Fruit fly (Drosophila melanogaster): ENCODE results near the gene Ccdc56.

Gene Ccdc56

DNA sequence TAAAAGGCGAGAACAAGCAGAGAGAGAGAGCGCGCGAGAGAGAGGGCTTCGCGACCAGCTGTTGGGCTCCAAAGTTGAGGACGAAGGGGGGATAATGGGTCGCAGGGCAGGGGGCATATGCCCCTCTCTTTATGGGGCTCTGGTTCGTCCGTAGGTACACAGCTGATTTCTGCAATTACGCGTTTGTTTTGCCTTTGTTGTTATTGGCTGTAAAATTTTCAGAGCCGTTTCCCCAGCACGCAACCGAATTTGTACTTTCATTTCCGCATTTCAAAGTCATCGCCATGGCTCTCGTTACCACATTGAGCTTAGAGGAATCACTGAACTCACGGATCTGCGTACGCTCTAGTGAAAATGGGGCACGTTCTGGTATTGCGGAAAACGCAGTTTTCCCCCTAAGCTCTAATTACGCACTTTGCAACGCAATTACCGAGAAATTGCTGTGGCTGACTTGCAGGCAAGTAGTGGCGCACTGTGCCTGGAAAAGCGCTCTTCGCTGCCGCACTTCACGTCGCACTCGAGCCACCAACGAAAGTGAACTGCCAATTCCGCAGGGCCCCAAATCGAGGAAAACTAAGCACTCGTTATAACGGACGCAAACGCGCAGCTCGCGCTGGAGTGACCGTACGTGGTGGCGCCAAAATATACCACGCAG is 674 bp upstream of the Ccdc56 start, which contains the start of gene CG11658 (continued):
- TF ChIP-seq CG11504 (tag; optimal IDR thresholded peaks at IDR 0.05) (no peak), pb (GFP tag; optimal IDR thresholded peaks at IDR 0.05) (peak; percentile 11), CG10267 (tag; optimal IDR thresholded peaks at IDR 0.05) (no peak), crol (GFP tag; IDR thresholded peaks at IDR 0.05) (peak; percentile 100), CG43689 (GFP tag; IDR thresholded peaks at IDR 0.05) (no peak), bbx (GFP tag; IDR thresholded peaks at IDR 0.05; ENCODE audit: partially characterized antibody) (peak; percentile 43; the same call in 1 of the 2 replicates), dan (GFP tag; IDR thresholded peaks at IDR 0.05) (no peak), chm (GFP tag; IDR thresholded peaks at IDR 0.05) (peak; percentile 31), amos (GFP tag; IDR thresholded peaks at IDR 0.05; ENCODE audit: partially characterized antibody) (peak; percentile 15; the same call in 1 of the 2 replicates), CG1603 (tag; optimal IDR thresholded peaks at IDR 0.05) (peak; percentile 9), CG7556 (GFP tag; optimal IDR thresholded peaks at IDR 0.05) (peak; percentile 13), Hr3 (GFP tag; optimal IDR thresholded peaks at IDR 0.05) (no peak), Trl (optimal IDR thresholded peaks at IDR 0.05) (peak; percentile 91 to 98), Trl (GFP tag; optimal IDR thresholded peaks at IDR 0.05) (no peak), hbn (GFP tag; IDR thresholded peaks at IDR 0.05; ENCODE audit: partially characterized antibody) (peak; percentile 41; the same call in 1 of the 2 replicates), CG34224 (GFP tag; IDR thresholded peaks at IDR 0.05; ENCODE audit: partially characterized antibody) (peak; percentile 76), CG4282 (GFP tag; optimal IDR thresholded peaks at IDR 0.05) (no peak), nerfin-2 (GFP tag; IDR thresholded peaks at IDR 0.05; ENCODE audit: partially characterized antibody) (peak; percentile 59; the same call in 1 of the 2 replicates), klu (GFP tag; IDR thresholded peaks at IDR 0.05) (no peak), NfI (GFP tag; optimal IDR thresholded peaks at IDR 0.05) (no peak), Atf3 (GFP tag; optimal IDR thresholded peaks at IDR 0.05) (no peak), lmd (GFP tag; IDR thresholded peaks at IDR 0.05) (no peak), Hand (GFP tag; optimal IDR thresholded peaks at IDR 0.05) (peak; percentile 44), ase (GFP tag; IDR thresholded peaks at IDR 0.05) (0 out of 3 replicates have a peak, but pooled peaks have one; percentile 5), Side (GFP tag; optimal IDR thresholded peaks at IDR 0.05) (no peak), CG8388 (GFP tag; optimal IDR thresholded peaks at IDR 0.05) (no peak), odd (GFP tag; optimal IDR thresholded peaks at IDR 0.05) (peak; percentile 4), CG7839 (tag; optimal IDR thresholded peaks at IDR 0.05) (no peak), Optix (GFP tag; IDR thresholded peaks at IDR 0.05) (0 out of 3 replicates have a peak, but pooled peaks have one; percentile 24), CG14014 (GFP tag; IDR thresholded peaks at IDR 0.05) (peak; percentile 40; the same call in 1 of the 2 replicates), sna (GFP tag; IDR thresholded peaks at IDR 0.05; ENCODE audit: partially characterized antibody) (no peak), kni (GFP tag; optimal IDR thresholded peaks at IDR 0.05) (peak; percentile 57), gsb (GFP tag; IDR thresholded peaks at IDR 0.05) (0 out of 2 replicates have a peak, but pooled peaks have one; percentile 11), row (GFP tag; IDR thresholded peaks at IDR 0.05) (no peak), org-1 (GFP tag; optimal IDR thresholded peaks at IDR 0.05) (peak; percentile 10), ken (GFP tag; IDR thresholded peaks at IDR 0.05) (no peak), Dbx (GFP tag; IDR thresholded peaks at IDR 0.05) (peak; percentile 8; the same call in 1 of the 3 replicates), stc (GFP tag; IDR thresholded peaks at IDR 0.05) (no peak), CG9437 (GFP tag; optimal IDR thresholded peaks at IDR 0.05) (no peak), CG12155 (GFP tag; optimal IDR thresholded peaks at IDR 0.05) (peak; percentile 92), dpn (GFP tag; optimal IDR thresholded peaks at IDR 0.05) (no peak), sqz (GFP tag; optimal IDR thresholded peaks at IDR 0.05) (no peak), MESR4 (GFP tag; optimal IDR thresholded peaks at IDR 0.05) (peak; percentile 49), Doc3 (GFP tag; IDR thresholded peaks at IDR 0.05; ENCODE audit: partially characterized antibody) (peak; percentile 46; the same call in 1 of the 3 replicates), CG13287 (GFP tag; IDR thresholded peaks at IDR 0.05; ENCODE audit: partially characterized antibody) (peak; percentile 46), nau (GFP tag; optimal IDR thresholded peaks at IDR 0.05) (peak; percentile 43), CG10654 (GFP tag; optimal IDR thresholded peaks at IDR 0.05) (no peak), CG8281 (tag; optimal IDR thresholded peaks at IDR 0.05) (no peak), Drgx (GFP tag; IDR thresholded peaks at IDR 0.05) (peak; percentile 38; the same call in 1 of the 2 replicates)

All from whole organism, embryonic.